Fruit fly (Drosophila melanogaster) whole organism, embryonic: ENCODE measurements around the gene Pvf3.
A peak's percentile ranks its signal among the peaks of the same experiment; 100 is the strongest.

Source experiments
- Adf1 ChIP-seq: fragments of 200-800 bp; sonication (Bioruptor generic); IDR thresholded peaks from 2 replicates; pipeline ENCODE4 v1.3.6; 2022; ENCODE audit warnings: missing biosample characterization, missing genetic modification characterization
- C15 ChIP-seq: fragments of 200-800 bp; sonication (Bioruptor generic); IDR thresholded peaks from 3 replicates; pipeline ENCODE4 v1.3.6; 2022; ENCODE audit warnings: missing biosample characterization, missing genetic modification characterization
- CG10209 ChIP-seq: fragments of 200-800 bp; sonication (Bioruptor generic); optimal IDR thresholded peaks from 3 replicates; lab custom pipeline; 2017; ENCODE audit warnings: missing biosample characterization, mild to moderate bottlenecking, missing genetic modification characterization, missing genetic modification reagents
- CG10274 ChIP-seq: fragments of 200-800 bp; sonication (Bioruptor generic); optimal IDR thresholded peaks from 3 replicates; lab custom pipeline; 2017; ENCODE audit warnings: missing biosample characterization, mild to moderate bottlenecking, missing genetic modification characterization
- CG10654 ChIP-seq: fragments of 200-800 bp; sonication (Bioruptor generic); optimal IDR thresholded peaks from 2 replicates; lab custom pipeline; 2016; ENCODE audit warnings: missing biosample characterization, missing genetic modification characterization
- CG13123 ChIP-seq: fragments of 200-800 bp; sonication (Bioruptor generic); optimal IDR thresholded peaks from 2 replicates; lab custom pipeline; 2016; ENCODE audit warnings: missing biosample characterization, missing genetic modification characterization
- CG15073 ChIP-seq: fragments of 200-800 bp; sonication (Bioruptor generic); optimal IDR thresholded peaks from 2 replicates; lab custom pipeline; 2016; ENCODE audit warnings: missing biosample characterization, missing genetic modification characterization
- CG16779 ChIP-seq: fragments of 200-800 bp; sonication (Bioruptor generic); IDR thresholded peaks from 2 replicates; pipeline ENCODE4 v1.3.6; 2022; ENCODE audit warnings: missing biosample characterization, missing genetic modification characterization
- CG16815 ChIP-seq: fragments of 200-800 bp; sonication (Bioruptor generic); optimal IDR thresholded peaks from 3 replicates; lab custom pipeline; 2017; ENCODE audit warnings: missing biosample characterization, mild to moderate bottlenecking, missing genetic modification characterization
- CG17361 ChIP-seq: fragments of 200-800 bp; sonication (Bioruptor generic); IDR thresholded peaks from 3 replicates; pipeline ENCODE4 v1.3.6; 2022; ENCODE audit warnings: missing biosample characterization, missing genetic modification characterization
- CG17829 ChIP-seq: fragments of 200-800 bp; optimal IDR thresholded peaks from 2 replicates; lab custom pipeline; 2019; ENCODE audit warnings: missing biosample characterization, mild to moderate bottlenecking, missing genetic modification characterization, moderate library complexity
- CG1832 ChIP-seq: fragments of 200-800 bp; sonication (Bioruptor generic); optimal IDR thresholded peaks from 2 replicates; lab custom pipeline; 2017; ENCODE audit warnings: missing biosample characterization, mild to moderate bottlenecking, missing genetic modification characterization, inconsistent platforms
- CG18599 ChIP-seq: fragments of 200-800 bp; sonication (Bioruptor generic); optimal IDR thresholded peaks from 3 replicates; lab custom pipeline; 2017; ENCODE audit warnings: missing biosample characterization, missing genetic modification characterization, mild to moderate bottlenecking, moderate library complexity, missing genetic modification reagents
- CG30403 ChIP-seq: fragments of 200-800 bp; sonication (Bioruptor generic); optimal IDR thresholded peaks from 3 replicates; lab custom pipeline; 2016; ENCODE audit warnings: missing biosample characterization, missing genetic modification characterization
- CG31224 ChIP-seq: fragments of 200-800 bp; sonication (Bioruptor generic); IDR thresholded peaks from 2 replicates; pipeline ENCODE4 v1.3.6; 2022; ENCODE audit warnings: missing biosample characterization, missing genetic modification characterization
- CG31388 ChIP-seq: fragments of 200-800 bp; sonication (Bioruptor generic); optimal IDR thresholded peaks from 2 replicates; lab custom pipeline; 2016; ENCODE audit warnings: missing biosample characterization, missing genetic modification characterization
- CG33557 ChIP-seq: fragments of 200-800 bp; sonication (Bioruptor generic); optimal IDR thresholded peaks from 2 replicates; lab custom pipeline; 2019; ENCODE audit warnings: missing biosample characterization, mild to moderate bottlenecking, missing genetic modification characterization, moderate library complexity
- CG6654 ChIP-seq: fragments of 200-800 bp; sonication (Bioruptor generic); optimal IDR thresholded peaks from 2 replicates; lab custom pipeline; 2017; ENCODE audit warnings: missing biosample characterization, mild to moderate bottlenecking, missing genetic modification characterization
- CG7556 ChIP-seq: fragments of 200-800 bp; sonication (Bioruptor generic); optimal IDR thresholded peaks from 2 replicates; lab custom pipeline; 2017; ENCODE audit warnings: missing biosample characterization, mild to moderate bottlenecking, missing genetic modification characterization
- CG7745 ChIP-seq: fragments of 200-800 bp; sonication (Bioruptor generic); optimal IDR thresholded peaks from 2 replicates; lab custom pipeline; 2018; ENCODE audit warnings: missing biosample characterization, mild to moderate bottlenecking, missing genetic modification characterization, moderate library complexity
- CG9437 ChIP-seq: fragments of 200-800 bp; sonication (Bioruptor generic); optimal IDR thresholded peaks from 2 replicates; lab custom pipeline; 2018; ENCODE audit warnings: missing biosample characterization, mild to moderate bottlenecking, missing genetic modification characterization
- CG9876 ChIP-seq: fragments of 200-800 bp; sonication (Bioruptor generic); optimal IDR thresholded peaks from 2 replicates; lab custom pipeline; 2016; ENCODE audit warnings: missing biosample characterization, missing genetic modification characterization
- D ChIP-seq, 2 experiments: fragments of 200-800 bp in 1 of 2; fragments of >200 bp in 1 of 2; sonication (Bioruptor generic) in 1 of 2; optimal IDR thresholded peaks; 2 replicates in 1 of 2; 3 replicates in 1 of 2; lab custom pipeline; 2017; ENCODE audit warnings: mild to moderate bottlenecking in 1 of 2, missing biosample characterization in 1 of 2, missing genetic modification characterization in 1 of 2, missing genetic modification reagents in 1 of 2
- D19A ChIP-seq: fragments of 200-800 bp; optimal IDR thresholded peaks from 3 replicates; lab custom pipeline; 2019; ENCODE audit warnings: missing biosample characterization, mild to moderate bottlenecking, missing genetic modification characterization, moderate library complexity
- HLH3B ChIP-seq: fragments of 200-800 bp; sonication (Bioruptor generic); IDR thresholded peaks from 2 replicates; pipeline ENCODE4 v1.3.6; 2022; ENCODE audit warnings: missing biosample characterization, missing genetic modification characterization
- HLH54F ChIP-seq: fragments of 200-800 bp; sonication (Bioruptor generic); optimal IDR thresholded peaks from 3 replicates; lab custom pipeline; 2016; ENCODE audit warnings: missing biosample characterization, missing genetic modification characterization
- Hr3 ChIP-seq: fragments of 200-800 bp; sonication (Bioruptor generic); optimal IDR thresholded peaks from 3 replicates; lab custom pipeline; 2016; ENCODE audit warnings: missing biosample characterization, missing genetic modification characterization
- MBD-R2 ChIP-seq: fragments of 200-800 bp; sonication (Bioruptor generic); IDR thresholded peaks from 2 replicates; pipeline ENCODE4 v1.3.6; 2022; ENCODE audit warnings: missing biosample characterization, missing genetic modification characterization
- NFAT ChIP-seq: fragments of 200-800 bp; sonication (Bioruptor generic); IDR thresholded peaks from 2 replicates; pipeline ENCODE4 v1.3.6; 2022; ENCODE audit warnings: missing biosample characterization, missing genetic modification characterization
- Poxn ChIP-seq: fragments of 200-800 bp; sonication (Bioruptor generic); IDR thresholded peaks from 2 replicates; pipeline ENCODE4 v1.3.6; 2022; ENCODE audit warnings: missing biosample characterization, missing genetic modification characterization
- Scr ChIP-seq: fragments of 200-800 bp; sonication (Bioruptor generic); IDR thresholded peaks from 2 replicates; pipeline ENCODE4 v1.3.6; 2022; ENCODE audit warnings: missing biosample characterization, missing genetic modification characterization; ENCODE audit not compliant: partially characterized antibody
- Sox100B ChIP-seq: fragments of 200-800 bp; sonication (Bioruptor generic); optimal IDR thresholded peaks from 3 replicates; lab custom pipeline; 2018; ENCODE audit warnings: missing biosample characterization, mild to moderate bottlenecking, missing genetic modification characterization
- Vsx1 ChIP-seq: fragments of 200-800 bp; sonication (Bioruptor generic); optimal IDR thresholded peaks from 2 replicates; lab custom pipeline; 2017; ENCODE audit warnings: missing biosample characterization, mild to moderate bottlenecking, missing genetic modification characterization, missing genetic modification reagents
- al ChIP-seq: fragments of 200-800 bp; sonication (Bioruptor generic); IDR thresholded peaks from 2 replicates; pipeline ENCODE4 v1.3.6; 2022; ENCODE audit warnings: missing biosample characterization, missing genetic modification characterization
- bowl ChIP-seq: fragments of 200-800 bp; sonication (Bioruptor generic); IDR thresholded peaks from 2 replicates; pipeline ENCODE4 v1.3.6; 2022; ENCODE audit warnings: missing biosample characterization, missing genetic modification characterization
- disco-r ChIP-seq: fragments of 200-800 bp; sonication (Bioruptor generic); optimal IDR thresholded peaks from 2 replicates; lab custom pipeline; 2016; ENCODE audit warnings: missing biosample characterization, missing genetic modification characterization
- exex ChIP-seq: fragments of 200-800 bp; sonication (Bioruptor generic); optimal IDR thresholded peaks from 4 replicates; lab custom pipeline; 2018; ENCODE audit warnings: missing biosample characterization, mild to moderate bottlenecking, missing genetic modification characterization, moderate library complexity
- fd3F ChIP-seq: fragments of 200-800 bp; sonication (Bioruptor generic); optimal IDR thresholded peaks from 2 replicates; lab custom pipeline; 2018; ENCODE audit warnings: missing biosample characterization, mild to moderate bottlenecking, missing genetic modification characterization, moderate library complexity
- gcm ChIP-seq: fragments of 200-800 bp; sonication (Bioruptor generic); optimal IDR thresholded peaks from 2 replicates; lab custom pipeline; 2019; ENCODE audit warnings: missing biosample characterization, mild to moderate bottlenecking, missing genetic modification characterization, moderate library complexity
- hkb ChIP-seq, 2 experiments: fragments of 200-800 bp in 1 of 2; fragments of >200 bp in 1 of 2; sonication (Bioruptor generic) in 1 of 2; IDR thresholded peaks in 1 of 2; optimal IDR thresholded peaks in 1 of 2; 2 replicates each; pipeline versions ENCODE4 v1.3.6 to Lab custom; 2017 to 2022; ENCODE audit warnings: missing biosample characterization in 1 of 2, missing genetic modification characterization in 1 of 2
- insv ChIP-seq, 2 experiments: fragments of 200-800 bp; sonication (Bioruptor generic); optimal IDR thresholded peaks; 3 replicates each; lab custom pipeline; 2016 to 2018; ENCODE audit warnings: missing biosample characterization in 2 of 2, missing genetic modification characterization in 2 of 2
- luna ChIP-seq: fragments of 200-800 bp; sonication (Bioruptor generic); optimal IDR thresholded peaks from 2 replicates; lab custom pipeline; 2016; ENCODE audit warnings: missing biosample characterization, missing genetic modification characterization
- org-1 ChIP-seq: fragments of 200-800 bp; sonication (Bioruptor generic); optimal IDR thresholded peaks from 2 replicates; lab custom pipeline; 2017; ENCODE audit warnings: missing biosample characterization, missing genetic modification characterization
- pita ChIP-seq: fragments of 200-800 bp; sonication (Bioruptor generic); optimal IDR thresholded peaks from 2 replicates; lab custom pipeline; 2017; ENCODE audit warnings: missing biosample characterization, mild to moderate bottlenecking, missing genetic modification characterization
- ro ChIP-seq: fragments of 200-800 bp; sonication (Bioruptor generic); IDR thresholded peaks from 2 replicates; pipeline ENCODE4 v1.3.6; 2022; ENCODE audit warnings: missing biosample characterization, missing genetic modification characterization
- sens ChIP-seq: fragments of 200-800 bp; sonication (Bioruptor generic); peaks from one replicate; lab custom pipeline; 2016; ENCODE audit warnings: missing biosample characterization, missing genetic modification characterization
- sima ChIP-seq: fragments of 200-800 bp; sonication (Bioruptor generic); optimal IDR thresholded peaks from 2 replicates; lab custom pipeline; 2016; ENCODE audit warnings: missing biosample characterization, missing genetic modification characterization
- tgo ChIP-seq: fragments of 200-800 bp; sonication (Bioruptor generic); IDR thresholded peaks from 3 replicates; pipeline ENCODE4 v1.3.6; 2022; ENCODE audit warnings: missing biosample characterization, missing genetic modification characterization
- tx ChIP-seq: fragments of 200-800 bp; sonication (Bioruptor generic); optimal IDR thresholded peaks from 2 replicates; lab custom pipeline; 2016; ENCODE audit warnings: missing biosample characterization, missing genetic modification characterization
- vnd ChIP-seq: fragments of 200-800 bp; sonication (Bioruptor generic); IDR thresholded peaks from 3 replicates; pipeline ENCODE4 v1.3.6; 2022; ENCODE audit warnings: missing biosample characterization, missing genetic modification characterization; ENCODE audit not compliant: partially characterized antibody
- yki ChIP-seq: fragments of >200 bp; optimal IDR thresholded peaks from 3 replicates; lab custom pipeline; 2018

The Pvf3 gene

DNA sequence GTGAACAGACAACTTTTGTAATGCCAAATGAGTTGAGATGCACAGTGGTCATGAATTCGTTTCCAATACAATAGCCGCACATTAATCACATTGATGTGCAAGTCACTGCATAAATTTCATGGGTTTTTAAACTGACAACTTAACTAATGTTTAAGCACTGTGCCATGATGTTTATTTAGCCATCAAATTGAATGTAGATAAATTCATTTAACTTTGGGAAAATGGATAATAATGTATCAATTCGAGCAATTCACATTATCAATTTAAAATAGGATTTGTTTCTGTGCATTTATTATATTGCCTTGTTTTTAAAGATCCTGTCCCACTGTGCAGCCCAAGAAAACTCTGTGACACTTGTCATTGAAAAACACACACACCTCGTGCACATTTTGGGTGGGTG lies 9.4 kb downstream of the Pvf3 start (continued):
- TF ChIP-seq Scr (GFP tag; lab: Robert Waterston, UW) (no peak), CG6654 (GFP tag; lab: Kevin White, UChicago) (peak; percentile 31), yki (lab: Kevin White, UChicago) (no peak), CG13123 (GFP tag; lab: Kevin White, UChicago) (no peak), C15 (no peak), fd3F (GFP tag; lab: Kevin White, UChicago) (peak; percentile 47), D19A (peak; percentile 76), tx (GFP tag; lab: Kevin White, UChicago) (peak; percentile 38), ro (GFP tag; lab: Robert Waterston, UW) (peak; percentile 22; the same call in 1 of the 2 replicates), CG10654 (GFP tag; lab: Kevin White, UChicago) (peak; percentile 68), org-1 (peak; percentile 78), Adf1 (GFP tag; lab: Robert Waterston, UW) (no peak), luna (GFP tag; lab: Kevin White, UChicago) (no peak), CG33557 (GFP tag; lab: Kevin White, UChicago) (no peak), CG9437 (GFP tag; lab: Kevin White, UChicago) (peak; percentile 78), CG10274 (GFP tag; lab: Kevin White, UChicago) (peak; percentile 18), sens (GFP tag; lab: Kevin White, UChicago) (peak; percentile 98), CG15073 (GFP tag; lab: Kevin White, UChicago) (no peak), hkb (optimal IDR thresholded peaks at IDR 0.05; lab: Kevin White, UChicago) (no peak), hkb (GFP tag; IDR thresholded peaks at IDR 0.05; lab: Robert Waterston, UW) (peak; percentile 82), CG10209 (peak; percentile 61), exex (tag; lab: Kevin White, UChicago) (no peak), pita (GFP tag; lab: Kevin White, UChicago) (no peak), MBD-R2 (GFP tag; lab: Robert Waterston, UW) (no peak; the same call in 1 of the 2 replicates), CG16779 (GFP tag; lab: Robert Waterston, UW) (no peak), Sox100B (GFP tag; lab: Kevin White, UChicago) (peak; percentile 84), CG31224 (GFP tag; lab: Robert Waterston, UW) (no peak), CG16815 (GFP tag; lab: Kevin White, UChicago) (peak; percentile 31), HLH3B (GFP tag; lab: Robert Waterston, UW) (peak; percentile 79), bowl (GFP tag; lab: Robert Waterston, UW) (no peak), gcm (GFP tag; lab: Kevin White, UChicago) (peak; percentile 74), vnd (GFP tag; lab: Robert Waterston, UW) (no peak), al (GFP tag; lab: Robert Waterston, UW) (no peak), CG18599 (GFP tag; lab: Kevin White, UChicago) (peak; percentile 48), sima (no peak), disco-r (GFP tag; lab: Kevin White, UChicago) (peak; percentile 57), Vsx1 (GFP tag; lab: Kevin White, UChicago) (peak; percentile 35), CG7745 (tag; lab: Kevin White, UChicago) (no peak), D (optimal IDR thresholded peaks at IDR 0.05; lab: Kevin White, UChicago) (no peak), D (GFP tag; optimal IDR thresholded peaks at IDR 0.05; lab: Kevin White, UChicago) (peak; percentile 76), CG17829 (tag; lab: Kevin White, UChicago) (peak; percentile 77), Poxn (GFP tag; lab: Robert Waterston, UW) (no peak), insv (GFP tag; optimal IDR thresholded peaks at IDR 0.05; lab: Kevin White, UChicago) (no peak), CG9876 (peak; percentile 1), CG31388 (GFP tag; lab: Kevin White, UChicago) (peak; percentile 58), CG7556 (GFP tag; lab: Kevin White, UChicago) (peak; percentile 74), CG1832 (GFP tag; lab: Kevin White, UChicago) (no peak), NFAT (GFP tag; lab: Robert Waterston, UW) (no peak), Hr3 (GFP tag; lab: Kevin White, UChicago) (peak; percentile 70), HLH54F (GFP tag; lab: Kevin White, UChicago) (peak; percentile 48), CG17361 (GFP tag; lab: Robert Waterston, UW) (peak; percentile 85), tgo (GFP tag; lab: Robert Waterston, UW) (peak; percentile 82), CG30403 (GFP tag; lab: Kevin White, UChicago) (peak; percentile 76)
